Worm (Caenorhabditis elegans) whole organism, L3 larva: ENCODE results near the gene clec-133.

Experiments
- R02D3.7 ChIP-seq: fragments of 150-350 bp; optimal IDR thresholded peaks from 2 replicates; lab custom pipeline; 2014; ENCODE audit warnings: missing biosample characterization, missing genetic modification characterization
- ZK546.5 ChIP-seq: sonication (generic microtip); optimal IDR thresholded peaks from 2 replicates; lab custom pipeline; 2017; ENCODE audit warnings: missing biosample characterization, missing genetic modification characterization
- aly-2 ChIP-seq: fragments of 150-350 bp; optimal IDR thresholded peaks from 2 replicates; lab custom pipeline; 2014; ENCODE audit warnings: missing biosample characterization, missing genetic modification characterization
- ama-1 ChIP-seq: fragments of 150-350 bp; optimal IDR thresholded peaks from 2 replicates; lab custom pipeline; 2018
- ceh-16 ChIP-seq: sonication (generic microtip); optimal IDR thresholded peaks from 2 replicates; lab custom pipeline; 2017; ENCODE audit warnings: missing biosample characterization, missing genetic modification characterization
- ceh-28 ChIP-seq: fragments of 150-350 bp; optimal IDR thresholded peaks from 2 replicates; lab custom pipeline; 2014; ENCODE audit warnings: missing biosample characterization, missing genetic modification reagents, missing genetic modification characterization
- ceh-82 ChIP-seq: fragments of 150-350 bp; optimal IDR thresholded peaks from 2 replicates; lab custom pipeline; 2014; ENCODE audit warnings: missing biosample characterization, missing genetic modification characterization
- ceh-9 ChIP-seq: sonication (generic microtip); optimal IDR thresholded peaks from 2 replicates; lab custom pipeline; 2018; ENCODE audit warnings: missing biosample characterization, missing genetic modification characterization
- daf-12 ChIP-seq: fragments of 150-350 bp; optimal IDR thresholded peaks from 2 replicates; lab custom pipeline; 2014; ENCODE audit warnings: missing biosample characterization, missing genetic modification reagents, missing genetic modification characterization
- egl-27 ChIP-seq: sonication (generic microtip); optimal IDR thresholded peaks from 4 replicates; lab custom pipeline; 2017; ENCODE audit warnings: missing biosample characterization, missing genetic modification reagents, missing genetic modification characterization
- egl-5 ChIP-seq: fragments of 150-350 bp; optimal IDR thresholded peaks from 2 replicates; lab custom pipeline; 2017; ENCODE audit warnings: missing biosample characterization, missing genetic modification reagents, missing genetic modification characterization, inconsistent platforms
- elt-1 ChIP-seq: fragments of 150-350 bp; optimal IDR thresholded peaks from 2 replicates; lab custom pipeline; 2014; ENCODE audit warnings: missing biosample characterization, missing genetic modification characterization
- elt-2 ChIP-seq: sonication (generic microtip); optimal IDR thresholded peaks from 2 replicates; lab custom pipeline; 2016; ENCODE audit warnings: missing genetic modification reagents, mild to moderate bottlenecking, missing genetic modification characterization, missing compliant biosample characterization
- elt-3 ChIP-seq, 3 experiments: fragments of 150-350 bp in 1 of 3; sonication (generic microtip) in 2 of 3; optimal IDR thresholded peaks; 2 replicates in 2 of 3; 4 replicates in 1 of 3; lab custom pipeline; 2014 to 2017; ENCODE audit warnings: missing biosample characterization in 3 of 3, missing genetic modification characterization in 3 of 3
- eor-1 ChIP-seq, 2 experiments: fragments of 150-350 bp; optimal IDR thresholded peaks; 2 replicates each; lab custom pipeline; 2014 to 2018; ENCODE audit warnings: missing biosample characterization in 2 of 2, missing genetic modification characterization in 2 of 2
- fkh-10 ChIP-seq: sonication (generic microtip); optimal IDR thresholded peaks from 2 replicates; lab custom pipeline; 2017; ENCODE audit warnings: missing biosample characterization, missing genetic modification reagents, missing genetic modification characterization
- fos-1 ChIP-seq: fragments of 150-350 bp; optimal IDR thresholded peaks from 2 replicates; lab custom pipeline; 2014; ENCODE audit warnings: missing biosample characterization, missing genetic modification characterization
- hmg-11 ChIP-seq: sonication (generic microtip); optimal IDR thresholded peaks from 2 replicates; lab custom pipeline; 2016; ENCODE audit warnings: missing genetic modification characterization, missing compliant biosample characterization
- lin-15B ChIP-seq: fragments of 150-350 bp; optimal IDR thresholded peaks from 2 replicates; lab custom pipeline; 2014; ENCODE audit warnings: missing biosample characterization, missing genetic modification characterization
- lin-39 ChIP-seq: fragments of 150-350 bp; optimal IDR thresholded peaks from 2 replicates; lab custom pipeline; 2018; ENCODE audit warnings: missing biosample characterization, missing genetic modification reagents, missing genetic modification characterization
- mdl-1 ChIP-seq: fragments of 150-350 bp; optimal IDR thresholded peaks from 2 replicates; lab custom pipeline; 2014; ENCODE audit warnings: missing biosample characterization, missing genetic modification characterization
- mml-1 ChIP-seq: fragments of 150-350 bp; sonication (generic microtip); optimal IDR thresholded peaks from 3 replicates; lab custom pipeline; 2014; ENCODE audit warnings: missing biosample characterization, missing genetic modification characterization
- nhr-11 ChIP-seq: fragments of 150-350 bp; optimal IDR thresholded peaks from 2 replicates; lab custom pipeline; 2014; ENCODE audit warnings: missing biosample characterization, missing genetic modification characterization
- nhr-12 ChIP-seq: fragments of 150-350 bp; optimal IDR thresholded peaks from 2 replicates; lab custom pipeline; 2014; ENCODE audit warnings: missing biosample characterization, missing genetic modification characterization
- nhr-23 ChIP-seq: fragments of 150-350 bp; optimal IDR thresholded peaks from 2 replicates; lab custom pipeline; 2014; ENCODE audit warnings: missing biosample characterization, missing genetic modification reagents, missing genetic modification characterization
- nhr-237 ChIP-seq: fragments of 150-350 bp; optimal IDR thresholded peaks from 2 replicates; lab custom pipeline; 2014; ENCODE audit warnings: missing biosample characterization, missing genetic modification characterization
- nhr-28 ChIP-seq: fragments of 150-350 bp; optimal IDR thresholded peaks from 2 replicates; lab custom pipeline; 2014; ENCODE audit warnings: missing biosample characterization, missing genetic modification characterization
- nhr-43 ChIP-seq: sonication (generic microtip); optimal IDR thresholded peaks from 2 replicates; lab custom pipeline; 2016; ENCODE audit warnings: mild to moderate bottlenecking, missing genetic modification characterization, missing compliant biosample characterization; ENCODE audit not compliant: poor library complexity, severe bottlenecking
- nhr-76 ChIP-seq: fragments of 150-350 bp; sonication (generic microtip); optimal IDR thresholded peaks from 5 replicates; lab custom pipeline; 2014; ENCODE audit warnings: missing biosample characterization, missing genetic modification characterization
- nhr-77 ChIP-seq: fragments of 150-350 bp; optimal IDR thresholded peaks from 2 replicates; lab custom pipeline; 2014; ENCODE audit warnings: missing biosample characterization, missing genetic modification characterization
- pha-4 ChIP-seq: fragments of 150-350 bp; optimal IDR thresholded peaks from 2 replicates; lab custom pipeline; 2014; ENCODE audit warnings: missing biosample characterization, missing genetic modification reagents, missing genetic modification characterization
- snpc-4 ChIP-seq: fragments of 150-350 bp; optimal IDR thresholded peaks from 2 replicates; lab custom pipeline; 2014; ENCODE audit warnings: missing biosample characterization, missing genetic modification characterization
- unc-62 ChIP-seq: fragments of 150-350 bp; sonication (generic microtip); optimal IDR thresholded peaks from 4 replicates; lab custom pipeline; 2014; ENCODE audit warnings: missing biosample characterization, missing genetic modification reagents, missing genetic modification characterization
- ztf-11 ChIP-seq: fragments of 150-350 bp; optimal IDR thresholded peaks from 2 replicates; lab custom pipeline; 2014; ENCODE audit warnings: missing biosample characterization, missing genetic modification characterization
- ztf-4 ChIP-seq: fragments of 150-350 bp; optimal IDR thresholded peaks from 2 replicates; lab custom pipeline; 2014; ENCODE audit warnings: missing biosample characterization, missing genetic modification characterization

The clec-133 gene

ce11 chrII:3561561-3561960, 16.7 kb upstream of the clec-133 start, which contains the start of gene W10G11.2:
W10G11.2 (minus strand) TSS chrII:3561661.
- TF ChIP-seq nhr-77 (tag; lab: Kevin White, UChicago) = no peak
- TF ChIP-seq aly-2 = no peak
- no peak for TF ChIP-seq lin-15B (tag; lab: Kevin White, UChicago)
- no peak for TF ChIP-seq ceh-82 (tag; lab: Kevin White, UChicago)
- TF ChIP-seq nhr-43 (tag; lab: Kevin White, UChicago) = no peak
- no peak for TF ChIP-seq elt-3 (tag; optimal IDR thresholded peaks at IDR 0.05; lab: Kevin White, UChicago)
- TF ChIP-seq unc-62 (GFP tag; lab: Kevin White, UChicago) = no peak
- TF ChIP-seq fkh-10 (GFP tag; lab: Kevin White, UChicago) = no peak
- no peak for TF ChIP-seq nhr-28 (tag; lab: Kevin White, UChicago)
- TF ChIP-seq snpc-4 = no peak
- TF ChIP-seq pha-4 = no peak
- TF ChIP-seq R02D3.7 (tag; lab: Kevin White, UChicago) = no peak
- TF ChIP-seq ztf-11 (tag; lab: Kevin White, UChicago) = no peak
- TF ChIP-seq ceh-28 (tag; lab: Kevin White, UChicago) = no peak
- no peak for TF ChIP-seq hmg-11 (tag; lab: Kevin White, UChicago)
- TF ChIP-seq lin-39 (tag; lab: Kevin White, UChicago) = no peak
- no peak for TF ChIP-seq ceh-16 (tag; lab: Kevin White, UChicago)
- no peak for TF ChIP-seq mml-1

ce11 chrII:3562419-3562818, 15.8 kb upstream of the clec-133 start, which contains the start of gene W10G11.3:
W10G11.3 (minus strand) TSS chrII:3562519.
- TF ChIP-seq egl-5 (tag; lab: Kevin White, UChicago) (no peak), nhr-237 (tag; lab: Kevin White, UChicago) (no peak), ama-1 (no peak), lin-39 (tag; lab: Kevin White, UChicago) (no peak), pha-4 (no peak), nhr-23 (tag; lab: Kevin White, UChicago) (no peak), eor-1 (tag; optimal IDR thresholded peaks at IDR 0.05; lab: Kevin White, UChicago) (no peak)

- TF ChIP-seq unc-62 (GFP tag; lab: Kevin White, UChicago) = no peak
- TF ChIP-seq ztf-11 (tag; lab: Kevin White, UChicago) = no peak
- no peak for TF ChIP-seq lin-39 (tag; lab: Kevin White, UChicago)
- TF ChIP-seq ztf-4 (tag; lab: Kevin White, UChicago) = no peak
- no peak for TF ChIP-seq nhr-11 (tag; lab: Kevin White, UChicago)
- TF ChIP-seq nhr-76 (tag; lab: Kevin White, UChicago) = no peak
- TF ChIP-seq egl-27 = no peak
- no peak for TF ChIP-seq ZK546.5 (tag; lab: Kevin White, UChicago)
- TF ChIP-seq nhr-237 (tag; lab: Kevin White, UChicago) = no peak
- TF ChIP-seq hmg-11 (tag; lab: Kevin White, UChicago) = no peak
- no peak for TF ChIP-seq ama-1
- TF ChIP-seq elt-2 (tag; lab: Kevin White, UChicago) = no peak
- no peak for TF ChIP-seq fos-1 (tag; lab: Kevin White, UChicago)
- no peak for TF ChIP-seq nhr-12
- TF ChIP-seq elt-1 (tag; lab: Kevin White, UChicago) = no peak
- no peak for TF ChIP-seq fkh-10 (GFP tag; lab: Kevin White, UChicago)
- TF ChIP-seq mdl-1 (tag; lab: Kevin White, UChicago) = no peak
Observed at ce11 chrII:3567066-3567465, 11.2 kb upstream of the clec-133 start.

- TF ChIP-seq lin-39 (tag; lab: Kevin White, UChicago) = peak; percentile 16
- TF ChIP-seq elt-2 (tag; lab: Kevin White, UChicago) = peak; percentile 45
Observed at ce11 chrII:3567576-3567975, 10.6 kb upstream of the clec-133 start.

ce11 chrII:3569118-3569517, 9.1 kb upstream of the clec-133 start, which contains the start of gene clec-127:
clec-127 (minus strand) TSS chrII:3569218.
- TF ChIP-seq ama-1 (no peak), ceh-82 (tag; lab: Kevin White, UChicago) (no peak), ceh-28 (tag; lab: Kevin White, UChicago) (no peak), lin-15B (tag; lab: Kevin White, UChicago) (no peak), ceh-9 (tag; lab: Kevin White, UChicago) (no peak), eor-1 (tag; optimal IDR thresholded peaks at IDR 0.05; lab: Kevin White, UChicago) (no peak), nhr-11 (tag; lab: Kevin White, UChicago) (no peak), daf-12 (tag; lab: Kevin White, UChicago) (no peak)
